Fruit fly (Drosophila melanogaster) Kc167 (cell line): Measurements from ENCODE around the gene Mfe2.

Source experiments
- h ChIP-seq: fragments of >200 bp; optimal IDR thresholded peaks from 3 replicates; lab custom pipeline; 2018; ENCODE audit warnings: missing external identifiers
- ttk ChIP-seq: sonication (Bioruptor generic); optimal IDR thresholded peaks from 2 replicates; lab custom pipeline; 2017; ENCODE audit warnings: missing external identifiers

- TF ChIP-seq h (lab: Kevin White, UChicago) (no peak), ttk (lab: Kevin White, UChicago) (no peak)
These were observed 14.4 kb downstream of the Mfe2 start for dm6 chrX:16285186-16285585.
